Fruit fly (Drosophila melanogaster): Measurements from ENCODE around the gene Ddc.

Ddc gene

dm6 chr2L:19088895-19089294 lies 31.2 kb downstream of the Ddc start:
- TF ChIP-seq Mnt (GFP tag; optimal IDR thresholded peaks at IDR 0.05), result no peak
- TF ChIP-seq cnc (optimal IDR thresholded peaks at IDR 0.05), result no peak
- TF ChIP-seq CG1620 (GFP tag; optimal IDR thresholded peaks at IDR 0.05), result no peak

- no peak for TF ChIP-seq cic (GFP tag; optimal IDR thresholded peaks at IDR 0.05)
- no peak for TF ChIP-seq Crg-1 (GFP tag; optimal IDR thresholded peaks at IDR 0.05)
- TF ChIP-seq CG14711 (tag; optimal IDR thresholded peaks at IDR 0.05), result no peak
- peak; percentile 79 for TF ChIP-seq pad (GFP tag; optimal IDR thresholded peaks at IDR 0.05)
Measured at dm6 chr2L:19083320-19083764, 36.8 kb downstream of the Ddc start.

dm6 chr2L:19079742-19080141 lies 40.4 kb downstream of the Ddc start:
- TF ChIP-seq bab1 (GFP tag; optimal IDR thresholded peaks at IDR 0.05), result no peak
- TF ChIP-seq CG11617 (GFP tag; optimal IDR thresholded peaks at IDR 0.05), result no peak
- TF ChIP-seq kay (GFP tag; ENCODE audit: borderline replicate concordance), result peak; percentile 7

dm6 chr2L:19078928-19079327 lies 41.2 kb downstream of the Ddc start, which contains the start of gene CG10700:
CG10700 (minus strand) TSS chr2L:19079028.
- TF ChIP-seq CG12768 (GFP tag; optimal IDR thresholded peaks at IDR 0.05), result no peak
- no peak for TF ChIP-seq Clk (GFP tag; optimal IDR thresholded peaks at IDR 0.05)
- TF ChIP-seq CG11617 (GFP tag; optimal IDR thresholded peaks at IDR 0.05), result no peak
- no peak for TF ChIP-seq Mnt (GFP tag; optimal IDR thresholded peaks at IDR 0.05)
- TF ChIP-seq tj (GFP tag; optimal IDR thresholded peaks at IDR 0.05), result no peak
- TF ChIP-seq bab1 (GFP tag; optimal IDR thresholded peaks at IDR 0.05), result no peak
- TF ChIP-seq cnc (optimal IDR thresholded peaks at IDR 0.05), result no peak
- TF ChIP-seq Crg-1 (GFP tag; optimal IDR thresholded peaks at IDR 0.05), result no peak
- TF ChIP-seq toe (GFP tag; optimal IDR thresholded peaks at IDR 0.05), result no peak
- no peak for TF ChIP-seq pad (GFP tag; optimal IDR thresholded peaks at IDR 0.05)

dm6 chr2L:19074099-19074828 lies 45.8 kb downstream of the Ddc start, which contains the start of gene CG17572:
CG17572 (minus strand) TSS chr2L:19074149.
- no peak for TF ChIP-seq Mnt (GFP tag; optimal IDR thresholded peaks at IDR 0.05)
- no peak for TF ChIP-seq CG14711 (tag; optimal IDR thresholded peaks at IDR 0.05)
- TF ChIP-seq kay (GFP tag; ENCODE audit: borderline replicate concordance), result no peak
- TF ChIP-seq ovo (GFP tag; optimal IDR thresholded peaks at IDR 0.05), result no peak
- no peak for TF ChIP-seq CG12768 (GFP tag; optimal IDR thresholded peaks at IDR 0.05)
- TF ChIP-seq Crg-1 (GFP tag; optimal IDR thresholded peaks at IDR 0.05), result no peak
- TF ChIP-seq Clk (GFP tag; optimal IDR thresholded peaks at IDR 0.05), result no peak
- TF ChIP-seq CG1620 (GFP tag; optimal IDR thresholded peaks at IDR 0.05), result no peak
- TF ChIP-seq CG7101 (tag; optimal IDR thresholded peaks at IDR 0.05), result no peak
- no peak for TF ChIP-seq pad (GFP tag; optimal IDR thresholded peaks at IDR 0.05)
- TF ChIP-seq CG11617 (GFP tag; optimal IDR thresholded peaks at IDR 0.05), result no peak
- TF ChIP-seq CG33017 (tag; optimal IDR thresholded peaks at IDR 0.05), result no peak
- no peak for TF ChIP-seq CG7045 (GFP tag; optimal IDR thresholded peaks at IDR 0.05)
- no peak for TF ChIP-seq bab1 (GFP tag; optimal IDR thresholded peaks at IDR 0.05)
- TF ChIP-seq cnc (optimal IDR thresholded peaks at IDR 0.05), result no peak
- no peak for TF ChIP-seq Hr96 (GFP tag; optimal IDR thresholded peaks at IDR 0.05)

dm6 chr2L:19071713-19072112 lies 48.4 kb downstream of the Ddc start:
- no peak for TF ChIP-seq Mnt (GFP tag; optimal IDR thresholded peaks at IDR 0.05)
- TF ChIP-seq ovo (GFP tag; optimal IDR thresholded peaks at IDR 0.05), result no peak
- TF ChIP-seq CG1620 (GFP tag; optimal IDR thresholded peaks at IDR 0.05), result no peak
- TF ChIP-seq CG7045 (GFP tag; optimal IDR thresholded peaks at IDR 0.05), result no peak
- TF ChIP-seq Clk (GFP tag; optimal IDR thresholded peaks at IDR 0.05), result no peak
- no peak for TF ChIP-seq CG5204 (GFP tag; optimal IDR thresholded peaks at IDR 0.05)
- no peak for TF ChIP-seq CG11617 (GFP tag; optimal IDR thresholded peaks at IDR 0.05)
- no peak for TF ChIP-seq Crg-1 (GFP tag; optimal IDR thresholded peaks at IDR 0.05)
- TF ChIP-seq Hr96 (GFP tag; optimal IDR thresholded peaks at IDR 0.05), result no peak
- TF ChIP-seq tj (GFP tag; optimal IDR thresholded peaks at IDR 0.05), result no peak
- no peak for TF ChIP-seq cic (GFP tag; optimal IDR thresholded peaks at IDR 0.05)
- no peak for TF ChIP-seq CG12768 (GFP tag; optimal IDR thresholded peaks at IDR 0.05)
- no peak for TF ChIP-seq cnc (optimal IDR thresholded peaks at IDR 0.05)
- no peak for TF ChIP-seq kay (GFP tag; ENCODE audit: borderline replicate concordance)
- no peak for TF ChIP-seq CG7101 (tag; optimal IDR thresholded peaks at IDR 0.05)
- TF ChIP-seq CG14711 (tag; optimal IDR thresholded peaks at IDR 0.05), result no peak
- TF ChIP-seq toe (GFP tag; optimal IDR thresholded peaks at IDR 0.05), result no peak

- TF ChIP-seq cic (GFP tag; optimal IDR thresholded peaks at IDR 0.05) (no peak), Crg-1 (GFP tag; optimal IDR thresholded peaks at IDR 0.05) (no peak), pad (GFP tag; optimal IDR thresholded peaks at IDR 0.05) (no peak)
Measured at dm6 chr2L:19069548-19070145, 50.5 kb downstream of the Ddc start, which contains the start of gene CG10702. CG10702 (minus strand) TSS chr2L:19069851.
